Worm (Caenorhabditis elegans) whole organism, young adult: ENCODE results near the gene F47G3.3.

Experiments used
- C17E4.6 ChIP-seq: fragments of 200-800 bp; sonication (Bioruptor generic); IDR thresholded peaks from 2 replicates; pipeline ENCODE4 v1.3.6; 2022; ENCODE audit warnings: missing genetic modification reagents, missing genetic modification characterization, missing compliant biosample characterization
- F49E8.2 ChIP-seq: sonication (generic microtip); optimal IDR thresholded peaks from 3 replicates; lab custom pipeline; 2017; ENCODE audit warnings: missing genetic modification characterization, mild to moderate bottlenecking, missing compliant biosample characterization, antibody characterized with exemption, moderate library complexity; ENCODE audit not compliant: insufficient read depth
- ama-1 ChIP-seq, 3 experiments: fragments of 150-350 bp in 1 of 3; sonication (generic microtip) in 2 of 3; optimal IDR thresholded peaks; 2 replicates each; lab custom pipeline; 2014 to 2018; ENCODE audit warnings: missing biosample characterization in 2 of 3, missing genetic modification characterization in 2 of 3, missing genetic modification reagents in 2 of 3
- aptf-2 ChIP-seq: fragments of 200-800 bp; sonication (Bioruptor generic); conservative IDR thresholded peaks from 2 replicates; pipeline ENCODE4 v1.3.6; 2022; ENCODE audit warnings: missing genetic modification reagents, missing genetic modification characterization, missing compliant biosample characterization
- atf-7 ChIP-seq: sonication (generic microtip); optimal IDR thresholded peaks from 2 replicates; lab custom pipeline; 2017; ENCODE audit warnings: mild to moderate bottlenecking, missing genetic modification characterization, missing compliant biosample characterization
- ccch-3 ChIP-seq: fragments of 200-800 bp; sonication (Bioruptor generic); optimal IDR thresholded peaks from 2 replicates; lab custom pipeline; 2018; ENCODE audit warnings: mild to moderate bottlenecking, missing genetic modification characterization, missing compliant biosample characterization
- egl-18 ChIP-seq: fragments of 200-800 bp; sonication (Bioruptor generic); IDR thresholded peaks from 2 replicates; pipeline ENCODE4 v1.3.6; 2022; ENCODE audit warnings: missing genetic modification reagents, missing genetic modification characterization, missing compliant biosample characterization
- hrde-1 ChIP-seq: sonication (generic microtip); optimal IDR thresholded peaks from 2 replicates; lab custom pipeline; 2016; ENCODE audit warnings: missing genetic modification characterization, mild to moderate bottlenecking, missing compliant biosample characterization, moderate library complexity, missing genotype, missing genetic modification reagents, borderline replicate concordance
- lin-35 ChIP-seq, 3 experiments: fragments of 150-350 bp in 2 of 3; sonication (generic microtip) in 1 of 3; optimal IDR thresholded peaks; 2 replicates each; lab custom pipeline; 2014 to 2018; ENCODE audit warnings: missing biosample characterization in 3 of 3, missing genetic modification characterization in 3 of 3, missing genetic modification reagents in 3 of 3
- nhr-27 ChIP-seq: fragments of 200-800 bp; sonication (Bioruptor generic); optimal IDR thresholded peaks from 2 replicates; lab custom pipeline; 2018; ENCODE audit warnings: mild to moderate bottlenecking, missing genetic modification characterization, moderate library complexity, missing compliant biosample characterization
- pha-4 ChIP-seq: fragments of 150-350 bp; sonication (generic microtip); optimal IDR thresholded peaks from 2 replicates; lab custom pipeline; 2014; ENCODE audit warnings: missing biosample characterization, missing genetic modification reagents, missing genetic modification characterization
- snpc-1.1 ChIP-seq: sonication (generic microtip); optimal IDR thresholded peaks from 2 replicates; lab custom pipeline; 2017; ENCODE audit warnings: missing genetic modification characterization, mild to moderate bottlenecking, missing compliant biosample characterization, antibody characterized with exemption, moderate library complexity, missing genotype, missing genetic modification reagents; ENCODE audit not compliant: insufficient read depth
- tlf-1 ChIP-seq: fragments of 200-800 bp; sonication (Bioruptor generic); optimal IDR thresholded peaks from 2 replicates; lab custom pipeline; 2018; ENCODE audit warnings: mild to moderate bottlenecking, missing genetic modification characterization, missing compliant biosample characterization
- ztf-25 ChIP-seq: fragments of 200-800 bp; sonication (Bioruptor generic); IDR thresholded peaks from 2 replicates; pipeline ENCODE4 v1.3.6; 2022; ENCODE audit warnings: missing genetic modification reagents, missing genetic modification characterization, missing compliant biosample characterization

DNA sequence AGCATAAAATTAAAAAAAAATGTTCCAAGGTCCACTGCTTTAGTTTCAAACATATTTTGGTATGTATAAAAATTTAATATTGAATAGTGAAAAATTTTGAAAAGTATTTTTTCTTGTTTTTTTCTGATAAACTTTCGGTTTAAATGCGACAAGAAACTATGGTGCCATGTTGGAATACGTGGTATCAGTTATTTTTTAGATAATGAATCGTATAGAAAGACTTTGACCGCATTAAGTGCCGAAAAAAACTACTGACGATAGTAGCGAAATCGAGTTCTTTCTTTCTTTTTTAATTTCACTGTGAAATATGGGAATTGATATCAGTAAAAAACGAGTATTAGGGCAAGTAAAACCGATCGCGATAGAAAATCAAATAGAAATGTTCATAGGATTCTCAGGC lies 9.9 kb upstream of the F47G3.3 start, which contains the start of gene T24D8.6:
- TF ChIP-seq ztf-25 (GFP tag; lab: Robert Waterston, UW) (no peak), C17E4.6 (GFP tag; lab: Robert Waterston, UW) (no peak), aptf-2 (no peak), tlf-1 (GFP tag; lab: Kevin White, UChicago) (no peak), egl-18 (GFP tag; lab: Robert Waterston, UW) (no peak), pha-4 (tag; lab: Kevin White, UChicago) (no peak), F49E8.2 (tag; lab: Kevin White, UChicago) (no peak), atf-7 (tag; lab: Kevin White, UChicago) (no peak), ccch-3 (GFP tag; lab: Kevin White, UChicago) (no peak), lin-35 (GFP tag; optimal IDR thresholded peaks at IDR 0.05; lab: Kevin White, UChicago) (no peak), ama-1 (optimal IDR thresholded peaks at IDR 0.05; lab: Kevin White, UChicago) (no peak), ama-1 (GFP tag; optimal IDR thresholded peaks at IDR 0.05; lab: Kevin White, UChicago) (no peak), nhr-27 (no peak), hrde-1 (no peak), snpc-1.1 (tag; lab: Kevin White, UChicago) (no peak)
